Fruit fly (Drosophila melanogaster): ENCODE data around the gene dac.

dac gene

DNA sequence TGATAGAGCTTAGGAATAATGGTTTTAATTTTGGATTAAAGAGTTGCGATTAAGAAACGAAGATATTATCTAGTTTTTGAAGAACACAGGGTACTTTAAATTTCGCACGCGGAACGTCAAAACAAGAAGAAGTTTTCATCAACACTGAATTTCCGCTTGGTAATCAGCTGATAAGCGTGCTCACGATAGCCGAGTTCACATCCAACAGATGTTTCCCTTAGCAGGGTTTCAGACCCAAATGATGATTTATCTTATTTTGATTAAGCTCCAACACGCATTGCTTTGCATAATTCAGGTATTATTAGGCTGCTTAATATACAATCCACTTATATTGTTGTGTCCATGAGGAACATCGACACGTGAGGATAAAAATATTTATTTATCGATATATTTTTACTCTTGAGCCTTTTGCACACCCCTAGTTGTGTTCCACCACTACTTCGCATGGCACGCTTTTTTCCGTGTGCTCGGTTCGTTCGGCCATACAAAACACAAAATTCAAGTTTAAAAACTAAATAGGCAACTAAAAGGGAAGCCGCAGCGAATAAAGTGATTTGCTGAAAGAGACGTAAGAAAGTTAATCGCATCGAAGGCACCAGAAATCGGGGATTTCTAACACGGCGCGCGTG, 5.4 kb upstream of the dac start, which contains the start of gene Tpr2 (continued):
- peak; percentile 70 for TF ChIP-seq nerfin-2 (GFP tag; IDR thresholded peaks at IDR 0.05; ENCODE audit: partially characterized antibody)
- no peak for TF ChIP-seq Elba2 (GFP tag; optimal IDR thresholded peaks at IDR 0.05)
- TF ChIP-seq CG3407 (GFP tag; optimal IDR thresholded peaks at IDR 0.05): no peak
- no peak for TF ChIP-seq nau (GFP tag; optimal IDR thresholded peaks at IDR 0.05)
- peak; percentile 44 for TF ChIP-seq CG12942 (GFP tag; optimal IDR thresholded peaks at IDR 0.05)
- TF ChIP-seq CG7839 (tag; optimal IDR thresholded peaks at IDR 0.05): peak; percentile 45
- TF ChIP-seq Taf1 (GFP tag; IDR thresholded peaks at IDR 0.05): no peak
- no peak for TF ChIP-seq wor (GFP tag; IDR thresholded peaks at IDR 0.05)
- peak; percentile 74 for TF ChIP-seq CrebB (tag; optimal IDR thresholded peaks at IDR 0.05)

DNA sequence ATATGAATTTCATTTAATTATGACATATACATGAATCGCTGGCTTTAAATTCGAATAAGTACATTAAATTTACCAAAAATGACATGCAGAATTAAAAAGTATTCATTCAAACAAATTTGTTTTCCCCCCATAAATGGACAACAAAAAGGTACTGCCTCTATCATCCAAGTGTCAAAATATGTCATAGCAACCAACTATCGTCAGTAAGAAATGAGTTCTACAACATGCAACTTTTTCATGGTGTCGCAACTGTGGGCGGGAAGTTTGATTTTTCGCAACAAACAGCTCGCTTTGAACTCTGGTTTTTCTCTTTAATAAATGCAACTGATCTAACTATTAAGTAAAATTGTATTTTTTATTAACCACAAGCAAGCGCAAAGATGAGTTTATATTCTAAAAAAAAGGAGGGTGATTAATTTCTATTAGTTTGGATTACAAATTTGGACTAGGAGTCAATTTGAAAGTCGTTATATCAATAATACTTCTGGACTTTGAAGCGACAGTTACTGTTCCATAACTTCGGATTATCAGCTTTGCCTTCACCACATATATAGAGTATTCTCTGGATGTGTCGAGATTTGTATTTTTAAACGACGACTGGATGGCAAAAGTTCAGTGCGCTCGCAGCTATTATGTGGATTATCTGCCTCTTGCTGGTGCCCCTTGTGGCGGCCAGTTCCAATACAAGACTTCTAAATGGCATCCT, 1.9 kb upstream of the dac start, which contains the start of gene Nepl8:
Gene Nepl8, plus strand, starts transcription at position 578 of the 706 bp plus-strand sequence.
- TF ChIP-seq CG1233 (GFP tag; optimal IDR thresholded peaks at IDR 0.05): no peak
- peak; percentile 37 for TF ChIP-seq zen (tag; optimal IDR thresholded peaks at IDR 0.05)
- TF ChIP-seq fd64A (GFP tag; optimal IDR thresholded peaks at IDR 0.05): no peak
- TF ChIP-seq Sin3A (optimal IDR thresholded peaks at IDR 0.05): no peak
- peak; percentile 82 for TF ChIP-seq CG4707 (GFP tag; optimal IDR thresholded peaks at IDR 0.05)
- peak; percentile 4 for TF ChIP-seq twi (tag; optimal IDR thresholded peaks at IDR 0.05)
- no peak for TF ChIP-seq CG1602 (GFP tag; optimal IDR thresholded peaks at IDR 0.05)
- peak; percentile 59 for TF ChIP-seq CG13624 (GFP tag; optimal IDR thresholded peaks at IDR 0.05)
- no peak for TF ChIP-seq Ravus (GFP tag; IDR thresholded peaks at IDR 0.05)
- peak; percentile 48 for TF ChIP-seq Dref (GFP tag; IDR thresholded peaks at IDR 0.05)
- no peak for TF ChIP-seq CG10321 (GFP tag; IDR thresholded peaks at IDR 0.05)
- TF ChIP-seq wdn (GFP tag; IDR thresholded peaks at IDR 0.05): no peak
- TF ChIP-seq CG18011 (GFP tag; optimal IDR thresholded peaks at IDR 0.05): peak; percentile 100
- no peak for TF ChIP-seq CG6854 (GFP tag; optimal IDR thresholded peaks at IDR 0.05)
- no peak for TF ChIP-seq CG6254 (GFP tag; optimal IDR thresholded peaks at IDR 0.05)
- no peak for TF ChIP-seq CG9215 (GFP tag; IDR thresholded peaks at IDR 0.05)
- no peak for TF ChIP-seq CG6765 (GFP tag; optimal IDR thresholded peaks at IDR 0.05)
- peak; percentile 59 for TF ChIP-seq Sry-δ (GFP tag; optimal IDR thresholded peaks at IDR 0.05)
- no peak for TF ChIP-seq trh (GFP tag; optimal IDR thresholded peaks at IDR 0.05)
- 0 out of 3 replicates have a peak, but pooled peaks have one; percentile 28 for TF ChIP-seq tgo (GFP tag; IDR thresholded peaks at IDR 0.05)
- no peak for TF ChIP-seq CG31388 (GFP tag; optimal IDR thresholded peaks at IDR 0.05)
- peak; percentile 25; the same call in 2 of the 3 replicates for TF ChIP-seq Aef1 (GFP tag; IDR thresholded peaks at IDR 0.05)
- TF ChIP-seq chn (GFP tag; optimal IDR thresholded peaks at IDR 0.05): peak; percentile 15
- TF ChIP-seq CG3847 (GFP tag; IDR thresholded peaks at IDR 0.05): peak; percentile 41
- TF ChIP-seq rib (GFP tag; IDR thresholded peaks at IDR 0.05): no peak
- no peak for TF ChIP-seq nerfin-1 (tag; optimal IDR thresholded peaks at IDR 0.05)
- TF ChIP-seq dimm (GFP tag; IDR thresholded peaks at IDR 0.05): no peak
- peak; percentile 11 for TF ChIP-seq CG18764 (GFP tag; optimal IDR thresholded peaks at IDR 0.05)
- peak; percentile 81 for TF ChIP-seq CoRest (tag; optimal IDR thresholded peaks at IDR 0.05)
- TF ChIP-seq Trl (optimal IDR thresholded peaks at IDR 0.05): no peak
- peak; percentile 20 for TF ChIP-seq Trl (GFP tag; optimal IDR thresholded peaks at IDR 0.05)
- no peak for TF ChIP-seq CG12104 (GFP tag; optimal IDR thresholded peaks at IDR 0.05)
- TF ChIP-seq Sox100B (GFP tag; optimal IDR thresholded peaks at IDR 0.05): no peak
- TF ChIP-seq CG5953 (GFP tag; IDR thresholded peaks at IDR 0.05): no peak
- TF ChIP-seq row (GFP tag; IDR thresholded peaks at IDR 0.05): peak; percentile 57
- TF ChIP-seq CG2199 (GFP tag; IDR thresholded peaks at IDR 0.05): peak; percentile 90
- no peak for TF ChIP-seq klu (GFP tag; IDR thresholded peaks at IDR 0.05)
- TF ChIP-seq gce (GFP tag; IDR thresholded peaks at IDR 0.05): no peak
- TF ChIP-seq CG2712 (tag; optimal IDR thresholded peaks at IDR 0.05): peak; percentile 54
- TF ChIP-seq Sox102F (GFP tag; optimal IDR thresholded peaks at IDR 0.05): no peak
- peak; percentile 5 for TF ChIP-seq fd102C (GFP tag; optimal IDR thresholded peaks at IDR 0.05)

All from whole organism, embryonic.